Fruit fly (Drosophila melanogaster) whole organism, embryonic: Measurements from ENCODE around the gene RhoGEF4.

Experiments
- Adf1 ChIP-seq: fragments of 200-800 bp; sonication (Bioruptor generic); IDR thresholded peaks from 2 replicates; pipeline ENCODE4 v1.3.6; 2022; ENCODE audit warnings: missing biosample characterization, missing genetic modification characterization
- Awh ChIP-seq: fragments of 200-800 bp; sonication (Bioruptor generic); IDR thresholded peaks from 2 replicates; pipeline ENCODE4, ENCODE4 v1.3.6; 2022; ENCODE audit warnings: missing biosample characterization, missing genetic modification characterization
- C15 ChIP-seq: fragments of 200-800 bp; sonication (Bioruptor generic); IDR thresholded peaks from 3 replicates; pipeline ENCODE4 v1.3.6; 2022; ENCODE audit warnings: missing biosample characterization, missing genetic modification characterization
- CG11247 ChIP-seq: fragments of 200-800 bp; sonication (Bioruptor generic); IDR thresholded peaks from 2 replicates; pipeline ENCODE4 v1.3.6; 2022; ENCODE audit warnings: missing biosample characterization, missing genetic modification characterization
- CG12744 ChIP-seq: fragments of 200-800 bp; sonication (Bioruptor generic); optimal IDR thresholded peaks from 2 replicates; lab custom pipeline; 2016; ENCODE audit warnings: missing biosample characterization, missing genetic modification characterization
- CG12769 ChIP-seq: fragments of 200-800 bp; sonication (Bioruptor generic); optimal IDR thresholded peaks from 2 replicates; lab custom pipeline; 2019; ENCODE audit warnings: missing biosample characterization, mild to moderate bottlenecking, missing genetic modification characterization, moderate library complexity
- CG13624 ChIP-seq: fragments of 200-800 bp; sonication (Bioruptor generic); optimal IDR thresholded peaks from 2 replicates; lab custom pipeline; 2016; ENCODE audit warnings: missing biosample characterization, missing genetic modification characterization
- CG1603 ChIP-seq: fragments of 200-800 bp; sonication (Bioruptor generic); optimal IDR thresholded peaks from 2 replicates; lab custom pipeline; 2019; ENCODE audit warnings: missing biosample characterization, mild to moderate bottlenecking, missing genetic modification characterization, moderate library complexity
- CG16779 ChIP-seq: fragments of 200-800 bp; sonication (Bioruptor generic); IDR thresholded peaks from 2 replicates; pipeline ENCODE4 v1.3.6; 2022; ENCODE audit warnings: missing biosample characterization, missing genetic modification characterization
- CG16813 ChIP-seq: fragments of 200-800 bp; sonication (Bioruptor generic); IDR thresholded peaks from 3 replicates; pipeline ENCODE4 v1.3.6; 2022; ENCODE audit warnings: missing biosample characterization, missing genetic modification characterization; ENCODE audit not compliant: partially characterized antibody
- CG17802 ChIP-seq: fragments of 200-800 bp; sonication (Bioruptor generic); optimal IDR thresholded peaks from 2 replicates; lab custom pipeline; 2018; ENCODE audit warnings: missing biosample characterization, mild to moderate bottlenecking, missing genetic modification characterization, moderate library complexity
- CG2199 ChIP-seq: fragments of 200-800 bp; sonication (Bioruptor generic); IDR thresholded peaks from 3 replicates; pipeline ENCODE4 v1.3.6; 2022; ENCODE audit warnings: missing biosample characterization, missing genetic modification characterization
- CG2712 ChIP-seq: fragments of 200-800 bp; optimal IDR thresholded peaks from 3 replicates; lab custom pipeline; 2019; ENCODE audit warnings: missing biosample characterization, mild to moderate bottlenecking, missing genetic modification characterization, moderate library complexity
- CG2875 ChIP-seq: fragments of 200-800 bp; sonication (Bioruptor generic); optimal IDR thresholded peaks from 2 replicates; lab custom pipeline; 2017; ENCODE audit warnings: missing biosample characterization, mild to moderate bottlenecking, missing genetic modification characterization, missing genetic modification reagents
- CG34224 ChIP-seq: fragments of 200-800 bp; sonication (Bioruptor generic); IDR thresholded peaks from 3 replicates; pipeline ENCODE4 v1.3.6; 2022; ENCODE audit warnings: missing biosample characterization, missing genetic modification characterization; ENCODE audit not compliant: partially characterized antibody
- CG4730 ChIP-seq: fragments of 200-800 bp; sonication (Bioruptor generic); IDR thresholded peaks from 2 replicates; pipeline ENCODE4 v1.3.6; 2022; ENCODE audit warnings: missing biosample characterization, missing genetic modification characterization
- CG5245 ChIP-seq: fragments of 200-800 bp; sonication (Bioruptor generic); optimal IDR thresholded peaks from 3 replicates; lab custom pipeline; 2016; ENCODE audit warnings: missing biosample characterization, missing genetic modification characterization
- CG6813 ChIP-seq: fragments of 200-800 bp; sonication (Bioruptor generic); optimal IDR thresholded peaks from 2 replicates; lab custom pipeline; 2017; ENCODE audit warnings: missing biosample characterization, missing genetic modification characterization, mild to moderate bottlenecking, moderate library complexity, missing genetic modification reagents
- CG8290 ChIP-seq, 3 experiments: fragments of 200-800 bp; sonication (Bioruptor generic); optimal IDR thresholded peaks; 2 replicates each; lab custom pipeline; 2016 to 2019; ENCODE audit warnings: missing biosample characterization in 3 of 3, missing genetic modification characterization in 3 of 3, mild to moderate bottlenecking in 2 of 3, moderate library complexity in 1 of 3
- CG9727 ChIP-seq: fragments of 200-800 bp; sonication (Bioruptor generic); optimal IDR thresholded peaks from 3 replicates; lab custom pipeline; 2017; ENCODE audit warnings: missing biosample characterization, mild to moderate bottlenecking, missing genetic modification characterization
- CG9932 ChIP-seq: fragments of 200-800 bp; sonication (Bioruptor generic); IDR thresholded peaks from 2 replicates; pipeline ENCODE4 v1.3.6; 2022; ENCODE audit warnings: missing biosample characterization, missing genetic modification characterization
- Dip3 ChIP-seq: fragments of 200-800 bp; sonication (Bioruptor generic); optimal IDR thresholded peaks from 3 replicates; lab custom pipeline; 2016; ENCODE audit warnings: missing biosample characterization, missing genetic modification characterization
- Dref ChIP-seq: fragments of 200-800 bp; sonication (Bioruptor generic); IDR thresholded peaks from 2 replicates; pipeline ENCODE4 v1.3.6; 2022; ENCODE audit warnings: missing biosample characterization, missing genetic modification characterization
- Gsc ChIP-seq: fragments of 200-800 bp; sonication (Bioruptor generic); IDR thresholded peaks from 2 replicates; pipeline ENCODE4 v1.3.6; 2022; ENCODE audit warnings: missing biosample characterization, missing genetic modification characterization
- Hr78 ChIP-seq, 2 experiments: fragments of 200-800 bp in 1 of 2; fragments of >200 bp in 1 of 2; sonication (Bioruptor generic) in 1 of 2; optimal IDR thresholded peaks; 2 replicates each; lab custom pipeline; 2017 to 2019; ENCODE audit warnings: missing biosample characterization in 2 of 2, missing genetic modification characterization in 2 of 2, mild to moderate bottlenecking in 1 of 2, moderate library complexity in 1 of 2
- Nf-YB ChIP-seq: fragments of 200-800 bp; sonication (Bioruptor generic); optimal IDR thresholded peaks from 3 replicates; lab custom pipeline; 2019; ENCODE audit warnings: missing biosample characterization, mild to moderate bottlenecking, missing genetic modification characterization, moderate library complexity
- Poxn ChIP-seq: fragments of 200-800 bp; sonication (Bioruptor generic); IDR thresholded peaks from 2 replicates; pipeline ENCODE4 v1.3.6; 2022; ENCODE audit warnings: missing biosample characterization, missing genetic modification characterization
- Trl ChIP-seq, 3 experiments: fragments of >200 bp in 2 of 3; fragments of 200-800 bp in 1 of 3; sonication (Bioruptor generic) in 1 of 3; optimal IDR thresholded peaks; 2 replicates in 1 of 3; 3 replicates in 2 of 3; lab custom pipeline; 2016 to 2017; ENCODE audit warnings: missing biosample characterization in 1 of 3, missing genetic modification characterization in 1 of 3
- Xrp1 ChIP-seq: fragments of 200-800 bp; sonication (Bioruptor generic); IDR thresholded peaks from 2 replicates; pipeline ENCODE4 v1.3.6; 2022; ENCODE audit warnings: missing biosample characterization, missing genetic modification characterization
- YL-1 ChIP-seq: fragments of 200-800 bp; sonication (Bioruptor generic); optimal IDR thresholded peaks from 3 replicates; lab custom pipeline; 2017; ENCODE audit warnings: missing biosample characterization, mild to moderate bottlenecking, missing genetic modification characterization
- bab2 ChIP-seq: fragments of 200-800 bp; sonication (Bioruptor generic); optimal IDR thresholded peaks from 2 replicates; lab custom pipeline; 2016; ENCODE audit warnings: missing biosample characterization, missing genetic modification characterization
- bcd ChIP-seq: fragments of 200-800 bp; sonication (Bioruptor generic); optimal IDR thresholded peaks from 2 replicates; lab custom pipeline; 2017; ENCODE audit warnings: missing biosample characterization, mild to moderate bottlenecking, missing genetic modification characterization
- chinmo ChIP-seq: fragments of 200-800 bp; sonication (Bioruptor generic); IDR thresholded peaks from 4 replicates; pipeline ENCODE4 v1.3.6; 2022; ENCODE audit warnings: missing biosample characterization, missing genetic modification characterization; ENCODE audit not compliant: partially characterized antibody
- dysf ChIP-seq: fragments of 200-800 bp; sonication (Bioruptor generic); IDR thresholded peaks from 3 replicates; pipeline ENCODE4 v1.3.6; 2022; ENCODE audit warnings: missing biosample characterization, missing genetic modification characterization
- exex ChIP-seq: fragments of 200-800 bp; sonication (Bioruptor generic); optimal IDR thresholded peaks from 4 replicates; lab custom pipeline; 2018; ENCODE audit warnings: missing biosample characterization, mild to moderate bottlenecking, missing genetic modification characterization, moderate library complexity
- gcm ChIP-seq: fragments of 200-800 bp; sonication (Bioruptor generic); optimal IDR thresholded peaks from 2 replicates; lab custom pipeline; 2019; ENCODE audit warnings: missing biosample characterization, mild to moderate bottlenecking, missing genetic modification characterization, moderate library complexity
- grau ChIP-seq: fragments of 200-800 bp; optimal IDR thresholded peaks from 3 replicates; lab custom pipeline; 2019; ENCODE audit warnings: missing biosample characterization, mild to moderate bottlenecking, missing genetic modification characterization, moderate library complexity
- gro ChIP-seq: fragments of 200-800 bp; sonication (Bioruptor generic); optimal IDR thresholded peaks from 2 replicates; lab custom pipeline; 2016; ENCODE audit warnings: missing biosample characterization, missing genetic modification characterization
- klu ChIP-seq: fragments of 200-800 bp; sonication (Bioruptor generic); IDR thresholded peaks from 2 replicates; pipeline ENCODE4 v1.3.6; 2022; ENCODE audit warnings: missing biosample characterization, missing genetic modification characterization
- lbe ChIP-seq: fragments of 200-800 bp; sonication (Bioruptor generic); optimal IDR thresholded peaks from 2 replicates; lab custom pipeline; 2016; ENCODE audit warnings: missing biosample characterization, mild to moderate bottlenecking, missing genetic modification characterization
- mam ChIP-seq: fragments of 200-800 bp; sonication (Bioruptor generic); optimal IDR thresholded peaks from 3 replicates; lab custom pipeline; 2016; ENCODE audit warnings: missing biosample characterization, missing genetic modification characterization
- repo ChIP-seq: fragments of 200-800 bp; sonication (Bioruptor generic); optimal IDR thresholded peaks from 2 replicates; lab custom pipeline; 2016; ENCODE audit warnings: missing biosample characterization, missing genetic modification characterization
- sens ChIP-seq: fragments of 200-800 bp; sonication (Bioruptor generic); peaks from one replicate; lab custom pipeline; 2016; ENCODE audit warnings: missing biosample characterization, missing genetic modification characterization
- seq ChIP-seq: fragments of 200-800 bp; sonication (Bioruptor generic); IDR thresholded peaks from 2 replicates; pipeline ENCODE4 v1.3.6; 2022; ENCODE audit warnings: missing biosample characterization, missing genetic modification characterization
- tio ChIP-seq: fragments of 200-800 bp; sonication (Bioruptor generic); optimal IDR thresholded peaks from 2 replicates; lab custom pipeline; 2017; ENCODE audit warnings: missing biosample characterization, missing genetic modification characterization, inconsistent platforms
- tna ChIP-seq: fragments of 200-800 bp; sonication (Bioruptor generic); IDR thresholded peaks from 2 replicates; pipeline ENCODE4 v1.3.6; 2022; ENCODE audit warnings: missing biosample characterization, missing genetic modification characterization; ENCODE audit not compliant: partially characterized antibody
- twi ChIP-seq: fragments of 200-800 bp; optimal IDR thresholded peaks from 2 replicates; lab custom pipeline; 2019; ENCODE audit warnings: missing biosample characterization, mild to moderate bottlenecking, missing genetic modification characterization, moderate library complexity
- zen ChIP-seq: fragments of 200-800 bp; sonication (Bioruptor generic); optimal IDR thresholded peaks from 3 replicates; lab custom pipeline; 2018; ENCODE audit warnings: missing biosample characterization, mild to moderate bottlenecking, missing genetic modification characterization, moderate library complexity
- zf30C ChIP-seq: fragments of 200-800 bp; sonication (Bioruptor generic); optimal IDR thresholded peaks from 3 replicates; lab custom pipeline; 2018; ENCODE audit warnings: missing biosample characterization, mild to moderate bottlenecking, missing genetic modification characterization

Gene RhoGEF4

DNA sequence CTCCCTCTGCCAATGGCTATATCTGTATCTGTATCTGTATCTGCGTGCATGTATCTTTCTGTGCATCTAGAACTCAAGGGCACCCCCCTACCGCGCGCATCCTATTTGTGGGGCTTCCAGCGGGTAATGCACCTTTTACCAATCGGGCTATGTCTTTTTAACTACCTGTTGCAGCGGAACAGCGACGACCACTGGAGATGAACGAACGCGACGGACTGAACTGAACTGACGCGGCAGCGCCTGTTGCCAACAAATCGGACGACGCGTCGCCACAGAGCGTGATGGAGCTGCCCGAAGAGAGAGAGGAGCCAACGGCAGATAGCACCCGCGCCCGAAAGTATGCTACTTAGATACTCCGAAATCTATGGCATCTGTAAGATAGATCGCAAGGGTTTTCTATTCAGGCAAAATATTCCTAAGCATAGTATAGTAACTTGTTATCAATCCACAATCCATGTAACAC lies 21.8 kb upstream of the RhoGEF4 start, which contains the start of gene Cln7 (continued):
- TF ChIP-seq CG5245 = no peak
- TF ChIP-seq CG2712 (tag; lab: Kevin White, UChicago) = peak; percentile 56
- TF ChIP-seq bcd = no peak
- TF ChIP-seq Dref (GFP tag; lab: Robert Waterston, UW) = peak; percentile 19; the same call in 1 of the 2 replicates
- no peak; the same call in 1 of the 2 replicates for TF ChIP-seq Xrp1 (GFP tag; lab: Robert Waterston, UW)
- peak; percentile 70 for TF ChIP-seq Nf-YB
- no peak for TF ChIP-seq Dip3 (GFP tag; lab: Kevin White, UChicago)
- TF ChIP-seq CG12769 = no peak
- peak; percentile 43 for TF ChIP-seq exex (tag; lab: Kevin White, UChicago)
- TF ChIP-seq zf30C (GFP tag; lab: Kevin White, UChicago) = no peak
- TF ChIP-seq seq = peak; percentile 25; the same call in 1 of the 2 replicates
- TF ChIP-seq CG8290 (GFP tag; optimal IDR thresholded peaks at IDR 0.05; lab: Kevin White, UChicago) = peak; percentile 73
- TF ChIP-seq CG8290 (tag; optimal IDR thresholded peaks at IDR 0.05; lab: Kevin White, UChicago) = peak; percentile 73 to 93
- TF ChIP-seq CG9932 (GFP tag; lab: Robert Waterston, UW) = no peak
- peak; percentile 51 for TF ChIP-seq gro (GFP tag; lab: Kevin White, UChicago)
- peak; percentile 87; the same call in 2 of the 4 replicates for TF ChIP-seq chinmo
- TF ChIP-seq mam (GFP tag; lab: Kevin White, UChicago) = no peak
- peak; percentile 85 for TF ChIP-seq Adf1 (GFP tag; lab: Robert Waterston, UW)
- no peak for TF ChIP-seq CG11247 (GFP tag; lab: Robert Waterston, UW)
- TF ChIP-seq zen (tag; lab: Kevin White, UChicago) = peak; percentile 16
- TF ChIP-seq tio (GFP tag; lab: Kevin White, UChicago) = no peak
- peak; percentile 57; the same call in 1 of the 2 replicates for TF ChIP-seq tna (GFP tag; lab: Robert Waterston, UW)
- peak; percentile 40 for TF ChIP-seq CG9727 (GFP tag; lab: Kevin White, UChicago)
- no peak for TF ChIP-seq twi
- TF ChIP-seq CG6813 (GFP tag; lab: Kevin White, UChicago) = peak; percentile 14
- peak in 1 of 2 experiments; percentile 11 for TF ChIP-seq Hr78 (GFP tag; optimal IDR thresholded peaks at IDR 0.05; lab: Kevin White, UChicago)
- peak; percentile 59 for TF ChIP-seq lbe (GFP tag; lab: Kevin White, UChicago)
- no peak for TF ChIP-seq CG34224 (GFP tag; lab: Robert Waterston, UW)
- TF ChIP-seq CG16779 = 0 out of 2 replicates have a peak, but pooled peaks have one; percentile 26
- peak; percentile 29; the same call in 1 of the 3 replicates for TF ChIP-seq C15 (GFP tag; lab: Robert Waterston, UW)
- TF ChIP-seq CG2875 (GFP tag; lab: Kevin White, UChicago) = peak; percentile 39
- peak; percentile 9 for TF ChIP-seq CG13624 (GFP tag; lab: Kevin White, UChicago)
- TF ChIP-seq bab2 (GFP tag; lab: Kevin White, UChicago) = no peak
- TF ChIP-seq YL-1 (GFP tag; lab: Kevin White, UChicago) = peak; percentile 28
- TF ChIP-seq grau (tag; lab: Kevin White, UChicago) = peak; percentile 36
- no peak for TF ChIP-seq CG12744 (GFP tag; lab: Kevin White, UChicago)
- peak; percentile 84; the same call in 2 of the 3 replicates for TF ChIP-seq CG2199 (GFP tag; lab: Robert Waterston, UW)
- TF ChIP-seq gcm = peak; percentile 43
- TF ChIP-seq Awh (GFP tag; lab: Robert Waterston, UW) = no peak
- no peak for TF ChIP-seq CG4730 (GFP tag; lab: Robert Waterston, UW)
- peak; percentile 90 for TF ChIP-seq sens (GFP tag; lab: Kevin White, UChicago)
- TF ChIP-seq klu (GFP tag; lab: Robert Waterston, UW) = no peak
- peak; percentile 27 for TF ChIP-seq CG1603 (tag; lab: Kevin White, UChicago)
- TF ChIP-seq Poxn (GFP tag; lab: Robert Waterston, UW) = no peak
- peak; percentile 20 for TF ChIP-seq repo (GFP tag; lab: Kevin White, UChicago)
- TF ChIP-seq CG16813 (GFP tag; lab: Robert Waterston, UW) = no peak
- TF ChIP-seq Gsc (GFP tag; lab: Robert Waterston, UW) = no peak
- no peak; the same call in 2 of the 3 replicates for TF ChIP-seq dysf (GFP tag; lab: Robert Waterston, UW)
- TF ChIP-seq CG17802 (tag; lab: Kevin White, UChicago) = no peak
- peak; percentile 62 to 70 for TF ChIP-seq Trl (optimal IDR thresholded peaks at IDR 0.05; lab: Kevin White, UChicago)
- TF ChIP-seq Trl (GFP tag; optimal IDR thresholded peaks at IDR 0.05; lab: Kevin White, UChicago) = peak; percentile 19
